Worm (Caenorhabditis elegans) whole organism, L1 larva: ENCODE results near the gene T07D4.5.

Source experiments
- egl-13 ChIP-seq: sonication (generic microtip); optimal IDR thresholded peaks from 2 replicates; lab custom pipeline; 2016; ENCODE audit warnings: missing genotype, missing genetic modification reagents, missing genetic modification characterization, missing compliant biosample characterization
- hlh-17 ChIP-seq: fragments of 200-800 bp; sonication (Bioruptor generic); optimal IDR thresholded peaks from 2 replicates; lab custom pipeline; 2018; ENCODE audit warnings: missing genetic modification characterization, mild to moderate bottlenecking, missing compliant biosample characterization, moderate library complexity, borderline replicate concordance
- lsy-2 ChIP-seq, 2 experiments: fragments of 150-350 bp; optimal IDR thresholded peaks; 2 replicates each; lab custom pipeline; 2014; ENCODE audit warnings: missing biosample characterization in 2 of 2, missing genetic modification characterization in 2 of 2
- ztf-11 ChIP-seq, 2 experiments: sonication (generic microtip); optimal IDR thresholded peaks; 2 replicates each; lab custom pipeline; 2016 to 2017; ENCODE audit warnings: missing genetic modification characterization in 2 of 2, missing biosample characterization in 1 of 2, missing compliant biosample characterization in 1 of 2

- TF ChIP-seq egl-13 (tag; lab: Kevin White, UChicago) (no peak), ztf-11 (tag; optimal IDR thresholded peaks at IDR 0.05; lab: Kevin White, UChicago) (no peak), lsy-2 (tag; optimal IDR thresholded peaks at IDR 0.05; lab: Kevin White, UChicago) (no peak), hlh-17 (GFP tag; lab: Kevin White, UChicago) (no peak)
Measured at ce11 chrII:8929771-8930170, 45.6 kb upstream of the T07D4.5 start, which contains the start of gene mrpl-50.
